Fruit fly (Drosophila melanogaster): ENCODE measurements around the gene CG13004.

CG13004 gene

dm6 chrX:16800530-16801027 is 34.7 kb downstream of the CG13004 start, which contains the start of the genes CG9132 and CG4789 (continued):
- peak; percentile 26 for TF ChIP-seq CG14710 (tag; optimal IDR thresholded peaks at IDR 0.05)
- no peak for TF ChIP-seq CG15479 (GFP tag; optimal IDR thresholded peaks at IDR 0.05)
- peak; percentile 51 for TF ChIP-seq stwl (tag; optimal IDR thresholded peaks at IDR 0.05)
- TF ChIP-seq CG13287 (GFP tag; IDR thresholded peaks at IDR 0.05; ENCODE audit: partially characterized antibody): peak; percentile 43; the same call in 1 of the 2 replicates
- no peak for TF ChIP-seq Dref (GFP tag; IDR thresholded peaks at IDR 0.05)
- no peak for TF ChIP-seq hbn (GFP tag; IDR thresholded peaks at IDR 0.05; ENCODE audit: partially characterized antibody)
- TF ChIP-seq CG8765 (GFP tag; IDR thresholded peaks at IDR 0.05): no peak
- TF ChIP-seq Drgx (GFP tag; IDR thresholded peaks at IDR 0.05): no peak
- no peak for TF ChIP-seq oc (tag; optimal IDR thresholded peaks at IDR 0.05)
- TF ChIP-seq Neu2 (GFP tag; optimal IDR thresholded peaks at IDR 0.05; ENCODE audit: borderline replicate concordance): no peak
- no peak for TF ChIP-seq CG18619 (GFP tag; optimal IDR thresholded peaks at IDR 0.05)
- no peak for TF ChIP-seq ewg (GFP tag; optimal IDR thresholded peaks at IDR 0.05)
- TF ChIP-seq CG2712 (tag; optimal IDR thresholded peaks at IDR 0.05): peak; percentile 11
- no peak for TF ChIP-seq mld (GFP tag; IDR thresholded peaks at IDR 0.05; ENCODE audit: partially characterized antibody)
- TF ChIP-seq chm (GFP tag; IDR thresholded peaks at IDR 0.05): no peak
- TF ChIP-seq row (GFP tag; IDR thresholded peaks at IDR 0.05): no peak
- TF ChIP-seq BEAF-32 (GFP tag; optimal IDR thresholded peaks at IDR 0.05): peak; percentile 61
- TF ChIP-seq Spps (tag; optimal IDR thresholded peaks at IDR 0.05): no peak
- no peak for TF ChIP-seq so (GFP tag; IDR thresholded peaks at IDR 0.05)
- no peak for TF ChIP-seq Kr (GFP tag; optimal IDR thresholded peaks at IDR 0.05)
- no peak for TF ChIP-seq CG9215 (GFP tag; IDR thresholded peaks at IDR 0.05)
- TF ChIP-seq CG14965 (GFP tag; optimal IDR thresholded peaks at IDR 0.05; ENCODE audit: borderline replicate concordance): no peak
- no peak for TF ChIP-seq sqz (GFP tag; optimal IDR thresholded peaks at IDR 0.05)
- 0 out of 3 replicates have a peak, but pooled peaks have one; percentile 24 for TF ChIP-seq CG16813 (GFP tag; IDR thresholded peaks at IDR 0.05; ENCODE audit: partially characterized antibody)
- no peak for TF ChIP-seq CG8924 (tag; optimal IDR thresholded peaks at IDR 0.05)
- peak; percentile 43 for TF ChIP-seq Dp (GFP tag; optimal IDR thresholded peaks at IDR 0.05)
- no peak for TF ChIP-seq Ssrp (tag; optimal IDR thresholded peaks at IDR 0.05)
- TF ChIP-seq pzg (GFP tag; optimal IDR thresholded peaks at IDR 0.05): peak; percentile 48
- no peak for TF ChIP-seq CG1602 (GFP tag; optimal IDR thresholded peaks at IDR 0.05)
- peak; percentile 4 for TF ChIP-seq phol (tag; optimal IDR thresholded peaks at IDR 0.05)
- no peak for TF ChIP-seq CG9727 (GFP tag; optimal IDR thresholded peaks at IDR 0.05)
- TF ChIP-seq Hsf (GFP tag; optimal IDR thresholded peaks at IDR 0.05): no peak
- TF ChIP-seq Sry-δ (GFP tag; optimal IDR thresholded peaks at IDR 0.05): peak; percentile 8
- TF ChIP-seq org-1 (GFP tag; optimal IDR thresholded peaks at IDR 0.05): no peak
- no peak for TF ChIP-seq HLH4C (GFP tag; IDR thresholded peaks at IDR 0.05; ENCODE audit: partially characterized antibody)
- TF ChIP-seq CG4404 (GFP tag; IDR thresholded peaks at IDR 0.05): no peak
- peak; percentile 22 for TF ChIP-seq CG12659 (GFP tag; optimal IDR thresholded peaks at IDR 0.05)
- TF ChIP-seq CG13624 (GFP tag; optimal IDR thresholded peaks at IDR 0.05): no peak
- TF ChIP-seq CG5245 (GFP tag; optimal IDR thresholded peaks at IDR 0.05): no peak
- no peak for TF ChIP-seq CG7556 (GFP tag; optimal IDR thresholded peaks at IDR 0.05)
- TF ChIP-seq pita (GFP tag; optimal IDR thresholded peaks at IDR 0.05): no peak
- no peak for TF ChIP-seq gce (GFP tag; IDR thresholded peaks at IDR 0.05)
- TF ChIP-seq gfzf (GFP tag; optimal IDR thresholded peaks at IDR 0.05): peak; percentile 74
- TF ChIP-seq nmo (GFP tag; optimal IDR thresholded peaks at IDR 0.05): no peak
- no peak for TF ChIP-seq CG10565 (GFP tag; optimal IDR thresholded peaks at IDR 0.05)
- no peak for TF ChIP-seq fd102C (GFP tag; optimal IDR thresholded peaks at IDR 0.05)
- no peak for TF ChIP-seq NfI (GFP tag; optimal IDR thresholded peaks at IDR 0.05)
- 0 out of 3 replicates have a peak, but pooled peaks have one; percentile 17 for TF ChIP-seq CG17361 (GFP tag; IDR thresholded peaks at IDR 0.05)
- TF ChIP-seq CG11093 (GFP tag; IDR thresholded peaks at IDR 0.05): no peak
- no peak for TF ChIP-seq Mrtf (GFP tag; IDR thresholded peaks at IDR 0.05)

Measured in whole organism, embryonic.